Fruit fly (Drosophila melanogaster) ovary, adult (tissue): ENCODE data around the gene Bka.

ENCODE experiments used
- CG17801 ChIP-seq: fragments of 200-800 bp; optimal IDR thresholded peaks from 2 replicates; lab custom pipeline; 2019; ENCODE audit warnings: missing biosample characterization, mild to moderate bottlenecking, missing genetic modification characterization, moderate library complexity; ENCODE audit not compliant: partially characterized antibody

The Bka gene

dm6 chr2L:9943521-9943920 is 48.4 kb downstream of the Bka start:
- no peak for TF ChIP-seq CG17801 (GFP tag; lab: Kevin White, UChicago)

dm6 chr2L:9945086-9945485 is 50.0 kb downstream of the Bka start:
- TF ChIP-seq CG17801 (GFP tag; lab: Kevin White, UChicago), result no peak
